Worm (Caenorhabditis elegans) whole organism, young adult: Measurements from ENCODE around the gene R144.3.

Experiments
- B0261.1 ChIP-seq: sonication (generic microtip); optimal IDR thresholded peaks from 2 replicates; lab custom pipeline; 2016; ENCODE audit warnings: mild to moderate bottlenecking, missing genetic modification characterization, moderate library complexity, missing compliant biosample characterization
- D2030.7 ChIP-seq: fragments of 200-800 bp; sonication (Bioruptor generic); IDR thresholded peaks from 2 replicates; pipeline ENCODE4 v1.3.6; 2022; ENCODE audit warnings: missing genetic modification reagents, missing genetic modification characterization, missing compliant biosample characterization
- F22D6.2 ChIP-seq: sonication (generic microtip); optimal IDR thresholded peaks from 2 replicates; lab custom pipeline; 2016; ENCODE audit warnings: mild to moderate bottlenecking, missing genetic modification characterization, missing compliant biosample characterization
- K11D2.4 ChIP-seq: fragments of 200-800 bp; sonication (Bioruptor generic); IDR thresholded peaks from 2 replicates; pipeline ENCODE4 v1.3.6; 2022; ENCODE audit warnings: missing genetic modification reagents, missing genetic modification characterization, missing compliant biosample characterization
- Y95B8A.8 ChIP-seq: fragments of 200-800 bp; sonication (Bioruptor generic); IDR thresholded peaks from 2 replicates; pipeline ENCODE4 v1.3.6; 2022; ENCODE audit warnings: missing genetic modification reagents, missing genetic modification characterization, missing compliant biosample characterization
- aptf-3 ChIP-seq: fragments of 200-800 bp; sonication (Bioruptor generic); IDR thresholded peaks from 2 replicates; pipeline ENCODE4 v1.3.6; 2022; ENCODE audit warnings: missing genetic modification characterization, missing compliant biosample characterization
- attf-5 ChIP-seq: fragments of 200-800 bp; sonication (Bioruptor generic); optimal IDR thresholded peaks from 2 replicates; lab custom pipeline; 2018; ENCODE audit warnings: mild to moderate bottlenecking, missing genetic modification characterization, missing compliant biosample characterization
- cebp-1 ChIP-seq, 2 experiments: fragments of 200-800 bp in 1 of 2; sonication (Bioruptor generic) in 1 of 2; sonication (generic microtip) in 1 of 2; IDR thresholded peaks in 1 of 2; optimal IDR thresholded peaks in 1 of 2; 2 replicates each; pipeline versions ENCODE4 v1.3.6 to Lab custom; 2017 to 2022; ENCODE audit warnings: missing compliant biosample characterization in 2 of 2, missing genetic modification characterization in 2 of 2, mild to moderate bottlenecking in 1 of 2, missing genetic modification reagents in 1 of 2, moderate library complexity in 1 of 2
- dox-1 ChIP-seq: fragments of 200-800 bp; sonication (Bioruptor generic); IDR thresholded peaks from 2 replicates; pipeline ENCODE4 v1.3.6; 2022; ENCODE audit warnings: missing genetic modification reagents, missing genetic modification characterization, missing compliant biosample characterization
- egl-44 ChIP-seq: fragments of 200-800 bp; sonication (Bioruptor generic); IDR thresholded peaks from 2 replicates; pipeline ENCODE4 v1.3.6; 2022; ENCODE audit warnings: missing genetic modification reagents, missing genetic modification characterization, missing compliant biosample characterization
- let-607 ChIP-seq, 2 experiments: fragments of 200-800 bp in 1 of 2; sonication (Bioruptor generic) in 1 of 2; sonication (generic microtip) in 1 of 2; optimal IDR thresholded peaks; 2 replicates each; lab custom pipeline; 2016 to 2018; ENCODE audit warnings: mild to moderate bottlenecking in 2 of 2, missing compliant biosample characterization in 2 of 2, missing genetic modification characterization in 2 of 2, moderate library complexity in 2 of 2, missing genotype in 1 of 2
- lin-26 ChIP-seq: fragments of 200-800 bp; sonication (Bioruptor generic); IDR thresholded peaks from 2 replicates; pipeline ENCODE4 v1.3.6; 2022; ENCODE audit warnings: missing genetic modification reagents, missing genetic modification characterization, missing compliant biosample characterization
- lsl-1 ChIP-seq: fragments of 200-800 bp; sonication (Bioruptor generic); optimal IDR thresholded peaks from 2 replicates; lab custom pipeline; 2018; ENCODE audit warnings: mild to moderate bottlenecking, missing genetic modification characterization, moderate library complexity, missing compliant biosample characterization
- sea-2 ChIP-seq: fragments of 200-800 bp; sonication (Bioruptor generic); IDR thresholded peaks from 2 replicates; pipeline ENCODE4 v1.3.6; 2022; ENCODE audit warnings: missing genetic modification characterization, missing compliant biosample characterization
- tlf-1 ChIP-seq: fragments of 200-800 bp; sonication (Bioruptor generic); optimal IDR thresholded peaks from 2 replicates; lab custom pipeline; 2018; ENCODE audit warnings: mild to moderate bottlenecking, missing genetic modification characterization, missing compliant biosample characterization
- zim-3 ChIP-seq: sonication (generic microtip); optimal IDR thresholded peaks from 2 replicates; lab custom pipeline; 2017; ENCODE audit warnings: mild to moderate bottlenecking, missing genetic modification characterization, moderate library complexity, missing compliant biosample characterization
- ztf-22 ChIP-seq: fragments of 200-800 bp; sonication (Bioruptor generic); optimal IDR thresholded peaks from 2 replicates; lab custom pipeline; 2018; ENCODE audit warnings: mild to moderate bottlenecking, missing genetic modification characterization, moderate library complexity, missing compliant biosample characterization
- ztf-25 ChIP-seq: fragments of 200-800 bp; sonication (Bioruptor generic); IDR thresholded peaks from 2 replicates; pipeline ENCODE4 v1.3.6; 2022; ENCODE audit warnings: missing genetic modification reagents, missing genetic modification characterization, missing compliant biosample characterization
- ztf-6 ChIP-seq: fragments of 200-800 bp; sonication (Bioruptor generic); IDR thresholded peaks from 2 replicates; pipeline ENCODE4 v1.3.6; 2022; ENCODE audit warnings: missing genetic modification reagents, missing genetic modification characterization, missing compliant biosample characterization

The R144.3 gene

ce11 chrIII:5071509-5071908 is 49.7 kb downstream of the R144.3 start, which contains the start of gene C45G9.12:
C45G9.12 (minus strand) TSS chrIII:5071609.
- TF ChIP-seq egl-44 (GFP tag; lab: Robert Waterston, UW) = no peak
- TF ChIP-seq attf-5 = no peak
- TF ChIP-seq let-607 (tag; optimal IDR thresholded peaks at IDR 0.05; lab: Kevin White, UChicago) = no peak
- TF ChIP-seq aptf-3 (GFP tag; lab: Robert Waterston, UW) = no peak
- no peak for TF ChIP-seq dox-1 (GFP tag; lab: Robert Waterston, UW)
- TF ChIP-seq ztf-6 (GFP tag; lab: Robert Waterston, UW) = no peak
- TF ChIP-seq cebp-1 (GFP tag; IDR thresholded peaks at IDR 0.05; lab: Robert Waterston, UW) = no peak
- TF ChIP-seq cebp-1 (tag; optimal IDR thresholded peaks at IDR 0.05; lab: Kevin White, UChicago) = no peak
- no peak for TF ChIP-seq B0261.1 (tag; lab: Kevin White, UChicago)
- no peak for TF ChIP-seq zim-3
- TF ChIP-seq ztf-22 (GFP tag; lab: Kevin White, UChicago) = no peak
- TF ChIP-seq sea-2 = no peak
- TF ChIP-seq ztf-25 (GFP tag; lab: Robert Waterston, UW) = no peak
- no peak for TF ChIP-seq D2030.7 (GFP tag; lab: Robert Waterston, UW)
- TF ChIP-seq Y95B8A.8 (GFP tag; lab: Robert Waterston, UW) = no peak
- no peak for TF ChIP-seq tlf-1 (GFP tag; lab: Kevin White, UChicago)
- no peak for TF ChIP-seq F22D6.2 (tag; lab: Kevin White, UChicago)
- no peak for TF ChIP-seq lin-26 (GFP tag; lab: Robert Waterston, UW)
- no peak for TF ChIP-seq lsl-1 (GFP tag; lab: Kevin White, UChicago)
- no peak for TF ChIP-seq K11D2.4 (GFP tag; lab: Robert Waterston, UW)
